Worm (Caenorhabditis elegans) whole organism, young adult: ENCODE data around the gene sdz-8.

ENCODE experiments used
- B0035.1 ChIP-seq: sonication (generic microtip); optimal IDR thresholded peaks from 2 replicates; lab custom pipeline; 2016; ENCODE audit warnings: missing genetic modification characterization, mild to moderate bottlenecking, missing compliant biosample characterization, missing genotype, missing genetic modification reagents
- B0261.1 ChIP-seq: sonication (generic microtip); optimal IDR thresholded peaks from 2 replicates; lab custom pipeline; 2016; ENCODE audit warnings: mild to moderate bottlenecking, missing genetic modification characterization, moderate library complexity, missing compliant biosample characterization
- F10E7.11 ChIP-seq: sonication (generic microtip); optimal IDR thresholded peaks from 2 replicates; lab custom pipeline; 2017; ENCODE audit warnings: mild to moderate bottlenecking, missing genetic modification characterization, moderate library complexity, missing compliant biosample characterization
- F23B12.7 ChIP-seq: sonication (generic microtip); optimal IDR thresholded peaks from 2 replicates; lab custom pipeline; 2017; ENCODE audit warnings: missing genetic modification characterization, mild to moderate bottlenecking, missing compliant biosample characterization, antibody characterized with exemption, moderate library complexity; ENCODE audit not compliant: insufficient read depth
- F33H1.4 ChIP-seq: fragments of 200-800 bp; sonication (Bioruptor generic); IDR thresholded peaks from 2 replicates; pipeline ENCODE4 v1.3.6; 2022; ENCODE audit warnings: missing genetic modification reagents, missing genetic modification characterization, missing compliant biosample characterization
- F37B4.10 ChIP-seq: fragments of 200-800 bp; sonication (Bioruptor generic); IDR thresholded peaks from 2 replicates; pipeline ENCODE4 v1.3.6; 2022; ENCODE audit warnings: missing genetic modification characterization, missing compliant biosample characterization
- F52B5.7 ChIP-seq: sonication (generic microtip); optimal IDR thresholded peaks from 2 replicates; lab custom pipeline; 2016; ENCODE audit warnings: mild to moderate bottlenecking, missing genetic modification characterization, missing compliant biosample characterization
- F57A8.1 ChIP-seq: fragments of 200-800 bp; sonication (Bioruptor generic); optimal IDR thresholded peaks from 2 replicates; lab custom pipeline; 2018; ENCODE audit warnings: mild to moderate bottlenecking, missing genetic modification characterization, moderate library complexity, missing compliant biosample characterization
- K11D2.4 ChIP-seq: fragments of 200-800 bp; sonication (Bioruptor generic); IDR thresholded peaks from 2 replicates; pipeline ENCODE4 v1.3.6; 2022; ENCODE audit warnings: missing genetic modification reagents, missing genetic modification characterization, missing compliant biosample characterization
- K12H6.12 ChIP-seq: fragments of 200-800 bp; sonication (Bioruptor generic); optimal IDR thresholded peaks from 2 replicates; lab custom pipeline; 2018; ENCODE audit warnings: mild to moderate bottlenecking, missing genetic modification characterization, missing compliant biosample characterization
- T26A5.8 ChIP-seq: sonication (generic microtip); optimal IDR thresholded peaks from 2 replicates; lab custom pipeline; 2016; ENCODE audit warnings: missing genetic modification characterization, missing compliant biosample characterization
- Y67H2A.10 ChIP-seq: fragments of 200-800 bp; sonication (Bioruptor generic); conservative IDR thresholded peaks from 2 replicates; pipeline ENCODE4 v1.3.6; 2022; ENCODE audit warnings: missing genetic modification reagents, missing genetic modification characterization, missing compliant biosample characterization
- Y95B8A.8 ChIP-seq: fragments of 200-800 bp; sonication (Bioruptor generic); IDR thresholded peaks from 2 replicates; pipeline ENCODE4 v1.3.6; 2022; ENCODE audit warnings: missing genetic modification reagents, missing genetic modification characterization, missing compliant biosample characterization
- ZK185.1 ChIP-seq: sonication (generic microtip); optimal IDR thresholded peaks from 2 replicates; lab custom pipeline; 2016; ENCODE audit warnings: mild to moderate bottlenecking, missing genetic modification characterization, missing compliant biosample characterization; ENCODE audit not compliant: poor library complexity, severe bottlenecking
- aptf-3 ChIP-seq: fragments of 200-800 bp; sonication (Bioruptor generic); IDR thresholded peaks from 2 replicates; pipeline ENCODE4 v1.3.6; 2022; ENCODE audit warnings: missing genetic modification characterization, missing compliant biosample characterization
- atf-7 ChIP-seq: sonication (generic microtip); optimal IDR thresholded peaks from 2 replicates; lab custom pipeline; 2017; ENCODE audit warnings: mild to moderate bottlenecking, missing genetic modification characterization, missing compliant biosample characterization
- athp-1 ChIP-seq: sonication (generic microtip); optimal IDR thresholded peaks from 2 replicates; lab custom pipeline; 2017; ENCODE audit warnings: mild to moderate bottlenecking, missing genetic modification characterization, missing compliant biosample characterization
- attf-6 ChIP-seq: fragments of 200-800 bp; sonication (Bioruptor generic); IDR thresholded peaks from 2 replicates; pipeline ENCODE4 v1.3.6; 2022; ENCODE audit warnings: missing genetic modification reagents, missing genetic modification characterization, missing compliant biosample characterization
- bed-2 ChIP-seq: fragments of 200-800 bp; sonication (Bioruptor generic); IDR thresholded peaks from 2 replicates; pipeline ENCODE4 v1.3.6; 2022; ENCODE audit warnings: missing genetic modification reagents, missing genetic modification characterization, missing compliant biosample characterization
- ccch-3 ChIP-seq: fragments of 200-800 bp; sonication (Bioruptor generic); optimal IDR thresholded peaks from 2 replicates; lab custom pipeline; 2018; ENCODE audit warnings: mild to moderate bottlenecking, missing genetic modification characterization, missing compliant biosample characterization
- cebp-1 ChIP-seq, 2 experiments: fragments of 200-800 bp in 1 of 2; sonication (Bioruptor generic) in 1 of 2; sonication (generic microtip) in 1 of 2; IDR thresholded peaks in 1 of 2; optimal IDR thresholded peaks in 1 of 2; 2 replicates each; pipeline versions ENCODE4 v1.3.6 to Lab custom; 2017 to 2022; ENCODE audit warnings: missing compliant biosample characterization in 2 of 2, missing genetic modification characterization in 2 of 2, mild to moderate bottlenecking in 1 of 2, missing genetic modification reagents in 1 of 2, moderate library complexity in 1 of 2
- cebp-2 ChIP-seq: fragments of 200-800 bp; sonication (Bioruptor generic); IDR thresholded peaks from 2 replicates; pipeline ENCODE4 v1.3.6; 2022; ENCODE audit warnings: missing genetic modification characterization, missing compliant biosample characterization
- ceh-27 ChIP-seq: fragments of 200-800 bp; sonication (Bioruptor generic); optimal IDR thresholded peaks from 2 replicates; lab custom pipeline; 2018; ENCODE audit warnings: mild to moderate bottlenecking, missing genetic modification characterization, moderate library complexity, missing compliant biosample characterization
- ceh-91 ChIP-seq: fragments of 200-800 bp; sonication (Bioruptor generic); IDR thresholded peaks from 2 replicates; pipeline ENCODE4 v1.3.6; 2022; ENCODE audit warnings: missing genetic modification reagents, missing genetic modification characterization, missing compliant biosample characterization
- chd-7 ChIP-seq: sonication (generic microtip); optimal IDR thresholded peaks from 2 replicates; lab custom pipeline; 2016; ENCODE audit warnings: mild to moderate bottlenecking, missing genetic modification characterization, moderate library complexity, missing compliant biosample characterization
- die-1 ChIP-seq: sonication (generic microtip); optimal IDR thresholded peaks from 2 replicates; lab custom pipeline; 2016; ENCODE audit warnings: missing genotype, mild to moderate bottlenecking, missing genetic modification characterization, missing compliant biosample characterization
- efl-1 ChIP-seq: fragments of 150-350 bp; optimal IDR thresholded peaks from 2 replicates; lab custom pipeline; 2014; ENCODE audit warnings: missing biosample characterization, missing genetic modification reagents, missing genetic modification characterization
- egl-18 ChIP-seq: fragments of 200-800 bp; sonication (Bioruptor generic); IDR thresholded peaks from 2 replicates; pipeline ENCODE4 v1.3.6; 2022; ENCODE audit warnings: missing genetic modification reagents, missing genetic modification characterization, missing compliant biosample characterization
- egl-44 ChIP-seq: fragments of 200-800 bp; sonication (Bioruptor generic); IDR thresholded peaks from 2 replicates; pipeline ENCODE4 v1.3.6; 2022; ENCODE audit warnings: missing genetic modification reagents, missing genetic modification characterization, missing compliant biosample characterization
- ekl-4 ChIP-seq: fragments of 200-800 bp; sonication (Bioruptor generic); IDR thresholded peaks from 2 replicates; pipeline ENCODE4 v1.3.6; 2022; ENCODE audit warnings: missing genetic modification reagents, missing genetic modification characterization, missing compliant biosample characterization
- him-1 ChIP-seq: sonication (generic microtip); optimal IDR thresholded peaks from 2 replicates; lab custom pipeline; 2016; ENCODE audit warnings: missing genotype, missing genetic modification reagents, missing genetic modification characterization, missing compliant biosample characterization
- hlh-12 ChIP-seq: sonication (generic microtip); optimal IDR thresholded peaks from 2 replicates; lab custom pipeline; 2016; ENCODE audit warnings: missing genetic modification characterization, missing compliant biosample characterization
- lag-1 ChIP-seq: fragments of 200-800 bp; sonication (Bioruptor generic); IDR thresholded peaks from 2 replicates; pipeline ENCODE4 v1.3.6; 2022; ENCODE audit warnings: missing genetic modification reagents, missing genetic modification characterization, missing compliant biosample characterization
- let-526 ChIP-seq: fragments of 200-800 bp; sonication (Bioruptor generic); IDR thresholded peaks from 2 replicates; pipeline ENCODE4 v1.3.6; 2022; ENCODE audit warnings: missing genetic modification reagents, missing genetic modification characterization, missing compliant biosample characterization
- let-607 ChIP-seq, 2 experiments: fragments of 200-800 bp in 1 of 2; sonication (Bioruptor generic) in 1 of 2; sonication (generic microtip) in 1 of 2; optimal IDR thresholded peaks; 2 replicates each; lab custom pipeline; 2016 to 2018; ENCODE audit warnings: mild to moderate bottlenecking in 2 of 2, missing compliant biosample characterization in 2 of 2, missing genetic modification characterization in 2 of 2, moderate library complexity in 2 of 2, missing genotype in 1 of 2
- lin-26 ChIP-seq: fragments of 200-800 bp; sonication (Bioruptor generic); IDR thresholded peaks from 2 replicates; pipeline ENCODE4 v1.3.6; 2022; ENCODE audit warnings: missing genetic modification reagents, missing genetic modification characterization, missing compliant biosample characterization
- lin-54 ChIP-seq: fragments of 200-800 bp; sonication (Bioruptor generic); optimal IDR thresholded peaks from 2 replicates; lab custom pipeline; 2018; ENCODE audit warnings: mild to moderate bottlenecking, missing genetic modification characterization, missing compliant biosample characterization
- lsl-1 ChIP-seq: fragments of 200-800 bp; sonication (Bioruptor generic); optimal IDR thresholded peaks from 2 replicates; lab custom pipeline; 2018; ENCODE audit warnings: mild to moderate bottlenecking, missing genetic modification characterization, moderate library complexity, missing compliant biosample characterization
- madf-3 ChIP-seq: fragments of 200-800 bp; sonication (Bioruptor generic); IDR thresholded peaks from 2 replicates; pipeline ENCODE4 v1.3.6; 2022; ENCODE audit warnings: missing genetic modification reagents, missing genetic modification characterization, missing compliant biosample characterization
- madf-6 ChIP-seq: fragments of 200-800 bp; sonication (Bioruptor generic); IDR thresholded peaks from 2 replicates; pipeline ENCODE4 v1.3.6; 2022; ENCODE audit warnings: missing genetic modification reagents, missing genetic modification characterization, missing compliant biosample characterization
- mes-4 ChIP-seq: sonication (generic microtip); optimal IDR thresholded peaks from 2 replicates; lab custom pipeline; 2016; ENCODE audit warnings: missing genotype, missing genetic modification characterization, missing compliant biosample characterization
- nfyb-1 ChIP-seq: fragments of 200-800 bp; sonication (Bioruptor generic); IDR thresholded peaks from 2 replicates; pipeline ENCODE4 v1.3.6; 2022; ENCODE audit warnings: missing genetic modification reagents, missing genetic modification characterization, missing compliant biosample characterization
- nhr-179 ChIP-seq: sonication (generic microtip); optimal IDR thresholded peaks from 2 replicates; lab custom pipeline; 2016; ENCODE audit warnings: mild to moderate bottlenecking, missing genetic modification characterization, missing compliant biosample characterization
- nhr-90 ChIP-seq: sonication (generic microtip); optimal IDR thresholded peaks from 2 replicates; lab custom pipeline; 2016; ENCODE audit warnings: missing genotype, mild to moderate bottlenecking, missing genetic modification characterization, missing compliant biosample characterization
- sea-2 ChIP-seq: fragments of 200-800 bp; sonication (Bioruptor generic); IDR thresholded peaks from 2 replicates; pipeline ENCODE4 v1.3.6; 2022; ENCODE audit warnings: missing genetic modification characterization, missing compliant biosample characterization
- somi-1 ChIP-seq: fragments of 200-800 bp; sonication (Bioruptor generic); optimal IDR thresholded peaks from 2 replicates; lab custom pipeline; 2018; ENCODE audit warnings: mild to moderate bottlenecking, missing genetic modification characterization, missing compliant biosample characterization
- tbx-9 ChIP-seq: sonication (generic microtip); optimal IDR thresholded peaks from 2 replicates; lab custom pipeline; 2016; ENCODE audit warnings: borderline replicate concordance, missing genetic modification characterization, inconsistent platforms, missing compliant biosample characterization
- xnd-1 ChIP-seq: sonication (generic microtip); optimal IDR thresholded peaks from 2 replicates; lab custom pipeline; 2016; ENCODE audit warnings: missing genotype, missing genetic modification reagents, missing genetic modification characterization, missing compliant biosample characterization
- ztf-26 ChIP-seq: sonication (generic microtip); optimal IDR thresholded peaks from 2 replicates; lab custom pipeline; 2017; ENCODE audit warnings: missing genetic modification characterization, missing compliant biosample characterization

sdz-8 gene

DNA sequence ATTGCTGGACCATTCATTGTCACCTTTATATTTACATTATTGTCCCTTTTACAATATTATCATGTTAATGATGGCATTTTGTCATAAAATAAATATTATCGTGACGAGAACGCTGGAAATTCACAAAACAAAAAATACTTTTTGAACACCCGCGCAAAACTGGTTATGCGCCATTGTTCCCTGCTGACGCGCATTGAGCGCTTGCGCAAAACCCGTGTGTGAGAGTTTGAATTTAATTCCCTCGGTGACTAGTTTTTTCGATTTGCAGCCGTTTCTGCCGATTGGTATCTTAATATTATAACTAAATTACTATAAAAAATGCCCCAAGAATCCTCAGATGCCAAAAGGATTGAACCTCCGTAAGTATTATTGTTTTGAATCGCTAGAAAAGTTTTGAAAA is 5.5 kb upstream of the sdz-8 start, which contains the start of gene pafo-1:
pafo-1 (plus strand) TSS at position 256 of the 400 bp plus-strand sequence.
- TF ChIP-seq K12H6.12 (tag; lab: Kevin White, UChicago), result peak; percentile 42
- peak; percentile 42 for TF ChIP-seq atf-7 (tag; lab: Kevin White, UChicago)
- TF ChIP-seq madf-6 (GFP tag; lab: Robert Waterston, UW), result peak; percentile 81
- TF ChIP-seq F10E7.11, result peak; percentile 10
- TF ChIP-seq hlh-12 (tag; lab: Kevin White, UChicago), result no peak
- TF ChIP-seq ceh-91 (GFP tag; lab: Robert Waterston, UW), result peak; percentile 35; the same call in 1 of the 2 replicates
- TF ChIP-seq chd-7 (tag; lab: Kevin White, UChicago), result peak; percentile 7
- TF ChIP-seq mes-4 (tag; lab: Kevin White, UChicago), result no peak
- no peak for TF ChIP-seq lin-26
- peak; percentile 93 for TF ChIP-seq nfyb-1 (GFP tag; lab: Robert Waterston, UW)
- peak; percentile 69 for TF ChIP-seq ztf-26 (tag; lab: Kevin White, UChicago)
- TF ChIP-seq him-1 (tag; lab: Kevin White, UChicago), result peak; percentile 56
- TF ChIP-seq xnd-1 (tag; lab: Kevin White, UChicago), result peak; percentile 65
- no peak for TF ChIP-seq T26A5.8 (tag; lab: Kevin White, UChicago)
- no peak for TF ChIP-seq ccch-3
- TF ChIP-seq F57A8.1, result no peak
- peak; percentile 35 for TF ChIP-seq B0035.1 (tag; lab: Kevin White, UChicago)
- TF ChIP-seq F23B12.7 (tag; lab: Kevin White, UChicago), result peak; percentile 30
- peak; percentile 76; the same call in 1 of the 2 replicates for TF ChIP-seq madf-3 (GFP tag; lab: Robert Waterston, UW)
- peak; percentile 72 for TF ChIP-seq lsl-1 (GFP tag; lab: Kevin White, UChicago)
- peak; percentile 74 for TF ChIP-seq F33H1.4 (GFP tag; lab: Robert Waterston, UW)
- TF ChIP-seq die-1, result no peak
- no peak for TF ChIP-seq egl-44 (GFP tag; lab: Robert Waterston, UW)
- peak; percentile 82 for TF ChIP-seq Y95B8A.8 (GFP tag; lab: Robert Waterston, UW)
- peak; percentile 14 for TF ChIP-seq B0261.1 (tag; lab: Kevin White, UChicago)
- no peak for TF ChIP-seq sea-2 (GFP tag; lab: Robert Waterston, UW)
- TF ChIP-seq ceh-27 (GFP tag; lab: Kevin White, UChicago), result peak; percentile 71
- TF ChIP-seq nhr-179 (tag; lab: Kevin White, UChicago), result no peak
- no peak for TF ChIP-seq cebp-1 (GFP tag; IDR thresholded peaks at IDR 0.05; lab: Robert Waterston, UW)
- no peak for TF ChIP-seq cebp-1 (tag; optimal IDR thresholded peaks at IDR 0.05; lab: Kevin White, UChicago)
- TF ChIP-seq let-526 (GFP tag; lab: Robert Waterston, UW), result peak; percentile 64; the same call in 1 of the 2 replicates
- TF ChIP-seq Y67H2A.10, result 0 out of 2 replicates have a peak, but pooled peaks have one; percentile 12
- no peak for TF ChIP-seq lag-1 (GFP tag; lab: Robert Waterston, UW)
- no peak for TF ChIP-seq nhr-90 (tag; lab: Kevin White, UChicago)
- peak; percentile 54; the same call in 1 of the 2 replicates for TF ChIP-seq attf-6 (GFP tag; lab: Robert Waterston, UW)
- no peak for TF ChIP-seq bed-2 (GFP tag; lab: Robert Waterston, UW)
- no peak for TF ChIP-seq tbx-9 (tag; lab: Kevin White, UChicago)
- peak; percentile 88 for TF ChIP-seq ZK185.1 (tag; lab: Kevin White, UChicago)
- no peak for TF ChIP-seq egl-18 (GFP tag; lab: Robert Waterston, UW)
- peak; percentile 78 for TF ChIP-seq ekl-4 (GFP tag; lab: Robert Waterston, UW)
- TF ChIP-seq F52B5.7 (tag; lab: Kevin White, UChicago), result no peak
- TF ChIP-seq aptf-3, result no peak
- TF ChIP-seq somi-1, result peak; percentile 23
- peak; percentile 100 for TF ChIP-seq lin-54 (GFP tag; lab: Kevin White, UChicago)
- TF ChIP-seq cebp-2 (GFP tag; lab: Robert Waterston, UW), result no peak
- no peak for TF ChIP-seq F37B4.10 (GFP tag; lab: Robert Waterston, UW)
- TF ChIP-seq athp-1 (tag; lab: Kevin White, UChicago), result peak; percentile 21
- peak in 1 of 2 experiments; percentile 16 for TF ChIP-seq let-607 (tag; optimal IDR thresholded peaks at IDR 0.05; lab: Kevin White, UChicago)
- TF ChIP-seq K11D2.4 (GFP tag; lab: Robert Waterston, UW), result peak; percentile 84
- peak; percentile 90 for TF ChIP-seq efl-1
